Fruit fly (Drosophila melanogaster) whole organism, prepupa: ENCODE data around the gene Naxd.

Experiments used
- CG10669 ChIP-seq: fragments of 200-800 bp; sonication (Bioruptor generic); optimal IDR thresholded peaks from 3 replicates; lab custom pipeline; 2018; ENCODE audit warnings: missing biosample characterization, mild to moderate bottlenecking, missing genetic modification characterization, moderate library complexity
- CG11762 ChIP-seq: fragments of 200-800 bp; sonication (Bioruptor generic); optimal IDR thresholded peaks from 3 replicates; lab custom pipeline; 2016; ENCODE audit warnings: missing biosample characterization, missing genetic modification characterization; ENCODE audit not compliant: insufficient read depth
- CG15336 ChIP-seq: fragments of 200-800 bp; sonication (Bioruptor generic); IDR thresholded peaks from 2 replicates; pipeline ENCODE4 v1.3.6; 2022; ENCODE audit warnings: missing biosample characterization, missing genetic modification characterization
- CG1621 ChIP-seq: fragments of 200-800 bp; sonication (Bioruptor generic); optimal IDR thresholded peaks from 3 replicates; lab custom pipeline; 2018; ENCODE audit warnings: missing biosample characterization, mild to moderate bottlenecking, missing genetic modification characterization
- CG16779 ChIP-seq: fragments of 200-800 bp; sonication (Bioruptor generic); optimal IDR thresholded peaks from 3 replicates; lab custom pipeline; 2017; ENCODE audit warnings: missing biosample characterization, mild to moderate bottlenecking, missing genetic modification characterization
- CG3032 ChIP-seq: fragments of 200-800 bp; optimal IDR thresholded peaks from 2 replicates; lab custom pipeline; 2019; ENCODE audit warnings: missing biosample characterization, mild to moderate bottlenecking, missing genetic modification characterization, moderate library complexity
- CG31627 ChIP-seq: fragments of 200-800 bp; sonication (Bioruptor generic); optimal IDR thresholded peaks from 3 replicates; lab custom pipeline; 2016; ENCODE audit warnings: missing biosample characterization, missing genetic modification characterization
- CG32006 ChIP-seq: fragments of 200-800 bp; sonication (Bioruptor generic); optimal IDR thresholded peaks from 3 replicates; lab custom pipeline; 2017; ENCODE audit warnings: missing biosample characterization, mild to moderate bottlenecking, missing genetic modification characterization
- CG34406 ChIP-seq: fragments of 200-800 bp; sonication (Bioruptor generic); optimal IDR thresholded peaks from 3 replicates; lab custom pipeline; 2016; ENCODE audit warnings: missing biosample characterization, missing genetic modification characterization
- CG4318 ChIP-seq: fragments of 200-800 bp; sonication (Bioruptor generic); optimal IDR thresholded peaks from 3 replicates; lab custom pipeline; 2017; ENCODE audit warnings: missing biosample characterization, mild to moderate bottlenecking, missing genetic modification characterization
- CG6276 ChIP-seq: fragments of 200-800 bp; sonication (Bioruptor generic); optimal IDR thresholded peaks from 2 replicates; lab custom pipeline; 2017; ENCODE audit warnings: missing biosample characterization, mild to moderate bottlenecking, missing genetic modification characterization
- CG6792 ChIP-seq: fragments of 200-800 bp; sonication (Bioruptor generic); optimal IDR thresholded peaks from 3 replicates; lab custom pipeline; 2016; ENCODE audit warnings: missing biosample characterization, missing genetic modification characterization
- CG6808 ChIP-seq: fragments of 200-800 bp; sonication (Bioruptor generic); optimal IDR thresholded peaks from 3 replicates; lab custom pipeline; 2017; ENCODE audit warnings: missing biosample characterization, missing genetic modification characterization, mild to moderate bottlenecking, moderate library complexity, missing genetic modification reagents
- CG7368 ChIP-seq: fragments of 200-800 bp; sonication (Bioruptor generic); optimal IDR thresholded peaks from 3 replicates; lab custom pipeline; 2016; ENCODE audit warnings: missing biosample characterization, missing genetic modification characterization
- CG9139 ChIP-seq: fragments of 200-800 bp; sonication (Bioruptor generic); optimal IDR thresholded peaks from 3 replicates; lab custom pipeline; 2017; ENCODE audit warnings: missing biosample characterization, mild to moderate bottlenecking, missing genetic modification characterization
- Eip78C ChIP-seq: fragments of 200-800 bp; sonication (Bioruptor generic); peaks from one replicate; lab custom pipeline; 2016; ENCODE audit warnings: missing biosample characterization, missing genetic modification characterization
- Eip93F ChIP-seq: fragments of 200-800 bp; sonication (Bioruptor generic); optimal IDR thresholded peaks from 2 replicates; lab custom pipeline; 2016; ENCODE audit warnings: missing biosample characterization, mild to moderate bottlenecking, missing genetic modification characterization
- Ets96B ChIP-seq: fragments of 200-800 bp; optimal IDR thresholded peaks from 2 replicates; lab custom pipeline; 2019; ENCODE audit warnings: missing biosample characterization, mild to moderate bottlenecking, missing genetic modification characterization, moderate library complexity
- Hr39 ChIP-seq: fragments of 200-800 bp; sonication (Bioruptor generic); optimal IDR thresholded peaks from 2 replicates; lab custom pipeline; 2016; ENCODE audit warnings: missing biosample characterization, missing genetic modification characterization
- Lpt ChIP-seq: fragments of 200-800 bp; sonication (Bioruptor generic); optimal IDR thresholded peaks from 3 replicates; lab custom pipeline; 2016; ENCODE audit warnings: missing biosample characterization, missing genetic modification characterization
- Met ChIP-seq: fragments of 200-800 bp; sonication (Bioruptor generic); optimal IDR thresholded peaks from 3 replicates; lab custom pipeline; 2016; ENCODE audit warnings: missing biosample characterization, missing genetic modification characterization
- Sox102F ChIP-seq: fragments of 200-800 bp; sonication (Bioruptor generic); optimal IDR thresholded peaks from 2 replicates; lab custom pipeline; 2016; ENCODE audit warnings: missing biosample characterization, mild to moderate bottlenecking, missing genetic modification characterization
- Sox14 ChIP-seq: fragments of 200-800 bp; sonication (Bioruptor generic); optimal IDR thresholded peaks from 3 replicates; lab custom pipeline; 2016; ENCODE audit warnings: missing biosample characterization, missing genetic modification characterization
- Sox15 ChIP-seq: fragments of 200-800 bp; sonication (Bioruptor generic); optimal IDR thresholded peaks from 3 replicates; lab custom pipeline; 2016; ENCODE audit warnings: missing biosample characterization, missing genetic modification characterization
- acj6 ChIP-seq: fragments of 200-800 bp; sonication (Bioruptor generic); optimal IDR thresholded peaks from 3 replicates; lab custom pipeline; 2016; ENCODE audit warnings: missing biosample characterization, missing genetic modification characterization
- cyc ChIP-seq: fragments of 200-800 bp; sonication (Bioruptor generic); optimal IDR thresholded peaks from 3 replicates; lab custom pipeline; 2016; ENCODE audit warnings: missing biosample characterization, missing genetic modification characterization
- dac ChIP-seq: fragments of 200-800 bp; sonication (Bioruptor generic); optimal IDR thresholded peaks from 2 replicates; lab custom pipeline; 2017; ENCODE audit warnings: missing biosample characterization, mild to moderate bottlenecking, missing genetic modification characterization
- dsx ChIP-seq: fragments of 200-800 bp; optimal IDR thresholded peaks from 3 replicates; lab custom pipeline; 2019; ENCODE audit warnings: missing biosample characterization, mild to moderate bottlenecking, missing genetic modification characterization, moderate library complexity; ENCODE audit not compliant: poor library complexity, severe bottlenecking
- eg ChIP-seq: fragments of 200-800 bp; sonication (Bioruptor generic); IDR thresholded peaks from 3 replicates; pipeline ENCODE4 v1.3.6; 2022; ENCODE audit warnings: missing biosample characterization, missing genetic modification characterization
- fd85E ChIP-seq: fragments of 200-800 bp; sonication (Bioruptor generic); optimal IDR thresholded peaks from 3 replicates; lab custom pipeline; 2016; ENCODE audit warnings: missing biosample characterization, missing genetic modification characterization
- fkh ChIP-seq: fragments of 200-800 bp; sonication (Bioruptor generic); optimal IDR thresholded peaks from 3 replicates; lab custom pipeline; 2017; ENCODE audit warnings: missing biosample characterization, mild to moderate bottlenecking, missing genetic modification characterization, moderate library complexity
- lz ChIP-seq: fragments of 200-800 bp; sonication (Bioruptor generic); optimal IDR thresholded peaks from 3 replicates; lab custom pipeline; 2016; ENCODE audit warnings: missing biosample characterization, missing genetic modification characterization
- net ChIP-seq: fragments of 200-800 bp; sonication (Bioruptor generic); optimal IDR thresholded peaks from 3 replicates; lab custom pipeline; 2016; ENCODE audit warnings: missing biosample characterization, missing genetic modification characterization
- pdm3 ChIP-seq: fragments of 200-800 bp; sonication (Bioruptor generic); optimal IDR thresholded peaks from 3 replicates; lab custom pipeline; 2016; ENCODE audit warnings: missing biosample characterization, missing genetic modification characterization
- topi ChIP-seq: fragments of 200-800 bp; sonication (Bioruptor generic); optimal IDR thresholded peaks from 3 replicates; lab custom pipeline; 2016; ENCODE audit warnings: missing biosample characterization, missing genetic modification characterization

The Naxd gene

DNA sequence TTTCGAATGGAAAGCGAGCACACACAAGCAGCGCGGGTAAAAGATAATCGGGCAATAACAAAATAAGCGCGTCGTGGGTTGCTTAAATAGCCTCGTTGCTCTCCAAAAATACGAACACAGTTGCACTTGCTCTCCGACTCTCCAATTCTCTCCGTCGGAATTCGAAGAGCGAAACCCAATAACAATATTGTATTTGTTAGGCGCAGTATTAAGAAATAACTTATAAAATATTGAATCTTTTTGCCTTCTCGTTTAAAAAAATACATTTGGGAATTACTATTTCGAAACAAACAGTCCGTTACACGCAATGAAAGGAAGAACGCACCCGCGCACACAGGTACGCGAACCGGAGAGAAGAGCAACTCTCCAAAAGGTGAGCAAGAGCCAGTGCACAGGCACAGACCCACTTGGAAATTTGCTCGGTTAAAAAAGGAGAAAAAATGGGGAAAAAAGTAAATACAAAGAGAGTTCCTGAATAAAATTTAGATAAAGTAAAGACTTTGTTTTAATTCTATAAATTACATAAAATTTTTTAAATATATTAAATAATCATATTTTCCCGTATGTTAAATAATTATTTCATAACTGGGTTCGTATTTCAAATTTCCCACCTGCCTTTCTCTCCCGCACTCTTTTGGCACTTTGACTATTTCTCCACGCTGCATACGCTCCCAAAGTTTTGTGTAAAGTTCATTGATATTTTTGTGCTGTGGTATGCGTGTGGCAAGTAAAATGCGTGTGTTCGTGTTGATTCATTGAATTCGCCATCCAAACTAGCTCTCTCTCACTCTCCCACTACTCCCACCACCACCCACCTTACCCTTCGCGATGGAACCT, 10.9 kb downstream of the Naxd start, which contains the start of gene Mkp3 (continued):
- peak; percentile 75 for TF ChIP-seq CG1621 (tag; lab: Kevin White, UChicago)
- peak; percentile 95 for TF ChIP-seq eg (GFP tag; lab: Robert Waterston, UW)
- TF ChIP-seq CG34406 = peak; percentile 88
- TF ChIP-seq acj6 (GFP tag; lab: Kevin White, UChicago) = peak; percentile 87
- TF ChIP-seq cyc (GFP tag; lab: Kevin White, UChicago) = peak; percentile 54
- TF ChIP-seq CG3032 (tag; lab: Kevin White, UChicago) = peak; percentile 91
- peak; percentile 98 for TF ChIP-seq CG15336
- TF ChIP-seq Lpt = peak; percentile 86
- TF ChIP-seq CG4318 (GFP tag; lab: Kevin White, UChicago) = peak; percentile 83
- TF ChIP-seq Sox15 = peak; percentile 61
- TF ChIP-seq Eip78C (GFP tag; lab: Kevin White, UChicago) = peak; percentile 95
- peak; percentile 79 for TF ChIP-seq CG9139 (GFP tag; lab: Kevin White, UChicago)
- TF ChIP-seq dac (GFP tag; lab: Kevin White, UChicago) = peak; percentile 71
- peak; percentile 51 for TF ChIP-seq Sox14 (GFP tag; lab: Kevin White, UChicago)
- peak; percentile 81 for TF ChIP-seq Eip93F
- TF ChIP-seq net (GFP tag; lab: Kevin White, UChicago) = peak; percentile 85
- TF ChIP-seq lz (GFP tag; lab: Kevin White, UChicago) = peak; percentile 63
- TF ChIP-seq CG11762 = peak; percentile 81
- peak; percentile 91 for TF ChIP-seq Ets96B
- peak; percentile 73 for TF ChIP-seq Met (GFP tag; lab: Kevin White, UChicago)
- peak; percentile 51 for TF ChIP-seq Hr39 (GFP tag; lab: Kevin White, UChicago)
- peak; percentile 75 for TF ChIP-seq pdm3 (GFP tag; lab: Kevin White, UChicago)
- TF ChIP-seq CG16779 (tag; lab: Kevin White, UChicago) = peak; percentile 88
- peak; percentile 81 for TF ChIP-seq fkh (GFP tag; lab: Kevin White, UChicago)
- peak; percentile 82 for TF ChIP-seq CG10669 (GFP tag; lab: Kevin White, UChicago)
- peak; percentile 93 for TF ChIP-seq CG32006 (GFP tag; lab: Kevin White, UChicago)
- TF ChIP-seq CG6276 (GFP tag; lab: Kevin White, UChicago) = peak; percentile 93
- TF ChIP-seq fd85E (GFP tag; lab: Kevin White, UChicago) = peak; percentile 30
- peak; percentile 70 for TF ChIP-seq Sox102F (GFP tag; lab: Kevin White, UChicago)

DNA sequence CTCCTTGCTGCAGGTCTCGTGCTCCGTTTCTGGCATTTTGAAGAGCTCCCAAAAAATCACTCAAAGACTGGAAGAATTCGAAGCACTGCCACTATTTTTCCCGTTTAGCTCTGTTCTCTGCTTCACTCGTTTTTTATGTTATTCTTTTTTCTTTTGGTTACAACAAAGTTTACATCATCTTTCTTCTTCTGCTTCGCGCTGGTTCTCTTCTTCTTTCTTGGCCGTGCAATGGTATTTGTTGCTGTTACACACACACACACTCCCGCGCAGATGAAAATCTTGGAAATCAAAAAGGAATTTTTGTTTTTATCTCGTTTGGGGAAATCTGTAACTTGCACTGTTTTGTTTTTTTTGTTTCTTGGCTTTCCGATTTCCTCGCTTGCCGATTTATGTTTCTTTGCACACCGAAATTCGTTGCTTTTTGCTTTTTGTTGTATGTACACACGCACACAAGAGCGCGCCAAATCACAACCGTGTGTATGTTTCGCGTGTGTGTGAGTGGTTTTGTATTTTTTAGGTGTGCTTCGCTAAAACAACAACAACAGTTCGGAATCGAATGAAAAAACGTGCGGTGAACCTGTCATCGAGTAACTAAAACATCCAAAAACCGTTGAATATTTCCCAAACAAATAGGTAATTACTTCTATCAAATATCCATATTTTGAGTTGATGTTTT, 11.7 kb downstream of the Naxd start:
- TF ChIP-seq CG6808 (GFP tag; lab: Kevin White, UChicago) = peak; percentile 52
- TF ChIP-seq Eip93F = no peak
- TF ChIP-seq CG9139 (GFP tag; lab: Kevin White, UChicago) = no peak
- no peak for TF ChIP-seq Sox102F (GFP tag; lab: Kevin White, UChicago)
- TF ChIP-seq CG7368 (GFP tag; lab: Kevin White, UChicago) = no peak
- TF ChIP-seq topi (GFP tag; lab: Kevin White, UChicago) = no peak
- no peak for TF ChIP-seq CG6792 (GFP tag; lab: Kevin White, UChicago)
- TF ChIP-seq eg (GFP tag; lab: Robert Waterston, UW) = 0 out of 3 replicates have a peak, but pooled peaks have one; percentile 11
- TF ChIP-seq pdm3 (GFP tag; lab: Kevin White, UChicago) = no peak
- TF ChIP-seq dsx (GFP tag; lab: Kevin White, UChicago) = peak; percentile 68
- TF ChIP-seq net (GFP tag; lab: Kevin White, UChicago) = no peak
- TF ChIP-seq CG32006 (GFP tag; lab: Kevin White, UChicago) = no peak
- peak; percentile 25 for TF ChIP-seq CG6276 (GFP tag; lab: Kevin White, UChicago)
- TF ChIP-seq fkh (GFP tag; lab: Kevin White, UChicago) = peak; percentile 65
- no peak for TF ChIP-seq CG31627
- TF ChIP-seq, all 60 proteins: peak for 5
